ENCODE assay signal across 2 worm cellular contexts in genomic region chrV:19611675-19612345, ce11.
TF ChIP-seq lines count a peak whose summit lies in the region.

No protein-coding gene starts in this region.

TF ChIP-seq in whole organism, L4 larva, 104 proteins besides CTCF, POLR2A, EP300 and RAD21 (continued from another document):
- TF ChIP-seq unc-62 (GFP tag; optimal IDR thresholded peaks at IDR 0.05 in 1 of 2; lab: Kevin White, UChicago) (peak in 1 of 2 experiments; percentile 66), unc-62 (tag; optimal IDR thresholded peaks at IDR 0.05; lab: Kevin White, UChicago) (no peak), lin-38 (GFP tag; IDR thresholded peaks at IDR 0.05; lab: Robert Waterston, UW) (no peak), tag-97 (GFP tag; IDR thresholded peaks at IDR 0.05; lab: Robert Waterston, UW) (no peak), madf-5 (GFP tag; IDR thresholded peaks at IDR 0.05; lab: Robert Waterston, UW) (0 out of 4 replicates have a peak, but pooled peaks have one; percentile 11 to 31), nhr-42 (GFP tag; IDR thresholded peaks at IDR 0.05; lab: Robert Waterston, UW) (no peak), nhr-28 (tag; optimal IDR thresholded peaks at IDR 0.05; lab: Kevin White, UChicago) (peak; percentile 75), snpc-4 (tag; optimal IDR thresholded peaks at IDR 0.05; lab: Kevin White, UChicago) (no peak), nhr-77 (tag; optimal IDR thresholded peaks at IDR 0.05; lab: Kevin White, UChicago) (no peak), php-3 (GFP tag; IDR thresholded peaks at IDR 0.05; lab: Robert Waterston, UW) (peak; percentile 42; the same call in 1 of the 2 replicates), lim-7 (GFP tag; IDR thresholded peaks at IDR 0.05; lab: Robert Waterston, UW) (0 out of 2 replicates have a peak, but pooled peaks have one; percentile 32), ceh-28 (tag; optimal IDR thresholded peaks at IDR 0.05; lab: Kevin White, UChicago) (no peak), ctbp-1 (GFP tag; IDR thresholded peaks at IDR 0.05; lab: Robert Waterston, UW) (peak; percentile 32; the same call in 1 of the 2 replicates), zip-2 (tag; optimal IDR thresholded peaks at IDR 0.05; lab: Kevin White, UChicago) (no peak), mxl-3 (GFP tag; optimal IDR thresholded peaks at IDR 0.05; lab: Kevin White, UChicago) (no peak), snpc-1.2 (GFP tag; IDR thresholded peaks at IDR 0.05; lab: Robert Waterston, UW) (no peak), aly-2 (tag; optimal IDR thresholded peaks at IDR 0.05; lab: Kevin White, UChicago) (no peak), nhr-102 (tag; optimal IDR thresholded peaks at IDR 0.05; lab: Kevin White, UChicago) (no peak), sdz-12 (GFP tag; optimal IDR thresholded peaks at IDR 0.05; lab: Kevin White, UChicago) (no peak), F37D6.2 (tag; optimal IDR thresholded peaks at IDR 0.05; lab: Kevin White, UChicago) (no peak), egl-27 (tag; optimal IDR thresholded peaks at IDR 0.05; lab: Kevin White, UChicago) (no peak), F26F4.8 (GFP tag; conservative IDR thresholded peaks at IDR 0.05; lab: Robert Waterston, UW) (no peak), aha-1 (tag; lab: Kevin White, UChicago) (peak; percentile 86), Y5F2A.4 (GFP tag; optimal IDR thresholded peaks at IDR 0.05; lab: Kevin White, UChicago) (no peak), daf-16 (GFP tag; optimal IDR thresholded peaks at IDR 0.05; lab: Kevin White, UChicago) (no peak), daf-16 (tag; optimal IDR thresholded peaks at IDR 0.05; lab: Kevin White, UChicago) (no peak), ceh-44 (GFP tag; IDR thresholded peaks at IDR 0.05; lab: Robert Waterston, UW) (no peak), ceh-32 (tag; optimal IDR thresholded peaks at IDR 0.05; lab: Kevin White, UChicago; ENCODE audit: poor library complexity) (no peak), mes-2 (tag; optimal IDR thresholded peaks at IDR 0.05; lab: Kevin White, UChicago; ENCODE audit: poor library complexity, severe bottlenecking) (peak; percentile 25), mdt-29 (GFP tag; IDR thresholded peaks at IDR 0.05; lab: Robert Waterston, UW) (0 out of 2 replicates have a peak, but pooled peaks have one; percentile 25), lin-15B (tag; optimal IDR thresholded peaks at IDR 0.05; lab: Kevin White, UChicago) (no peak), pqm-1 (tag; optimal IDR thresholded peaks at IDR 0.05; lab: Kevin White, UChicago) (no peak), lin-39 (tag; optimal IDR thresholded peaks at IDR 0.05; lab: Kevin White, UChicago) (no peak), lsy-2 (tag; optimal IDR thresholded peaks at IDR 0.05; lab: Kevin White, UChicago) (no peak), dpl-1 (GFP tag; optimal IDR thresholded peaks at IDR 0.05; lab: Kevin White, UChicago) (no peak), ceh-20 (GFP tag; IDR thresholded peaks at IDR 0.05; lab: Robert Waterston, UW) (no peak), mxl-2 (GFP tag; conservative IDR thresholded peaks at IDR 0.05; lab: Robert Waterston, UW) (no peak), fkh-10 (GFP tag; optimal IDR thresholded peaks at IDR 0.05; lab: Kevin White, UChicago) (no peak), rbr-2 (tag; optimal IDR thresholded peaks at IDR 0.05; lab: Kevin White, UChicago) (no peak), zfp-2 (tag; optimal IDR thresholded peaks at IDR 0.05; lab: Kevin White, UChicago) (no peak), T26A8.4 (GFP tag; IDR thresholded peaks at IDR 0.05; lab: Robert Waterston, UW) (peak; percentile 66; the same call in 1 of the 2 replicates), ama-1 (optimal IDR thresholded peaks at IDR 0.05; lab: Kevin White, UChicago) (no peak), attf-4 (tag; optimal IDR thresholded peaks at IDR 0.05; lab: Kevin White, UChicago) (no peak), madf-9 (GFP tag; conservative IDR thresholded peaks at IDR 0.05; lab: Robert Waterston, UW) (no peak), nhr-237 (tag; optimal IDR thresholded peaks at IDR 0.05; lab: Kevin White, UChicago) (no peak), jun-1 (tag; optimal IDR thresholded peaks at IDR 0.05; lab: Kevin White, UChicago) (no peak), spr-3 (GFP tag; optimal IDR thresholded peaks at IDR 0.05; lab: Kevin White, UChicago) (no peak), egl-43 (GFP tag; IDR thresholded peaks at IDR 0.05; lab: Robert Waterston, UW) (peak; percentile 66), zfp-3 (GFP tag; conservative IDR thresholded peaks at IDR 0.05; lab: Robert Waterston, UW) (no peak), cey-2 (tag; optimal IDR thresholded peaks at IDR 0.05; lab: Kevin White, UChicago; ENCODE audit: borderline replicate concordance, insufficient read depth) (peak; percentile 60)
TF ChIP-seq in whole organism, L4 larva: peak in this region for 20.

TF ChIP-seq in whole organism, young adult, 124 proteins besides CTCF, POLR2A, EP300 and RAD21 (continued from another document):
- TF ChIP-seq B0336.3 (GFP tag; IDR thresholded peaks at IDR 0.05; lab: Robert Waterston, UW), result no peak
- TF ChIP-seq xnd-1 (tag; optimal IDR thresholded peaks at IDR 0.05; lab: Kevin White, UChicago), result no peak
- TF ChIP-seq ceh-58 (GFP tag; IDR thresholded peaks at IDR 0.05; lab: Robert Waterston, UW), result no peak
- no peak for TF ChIP-seq K12H6.12 (tag; optimal IDR thresholded peaks at IDR 0.05; lab: Kevin White, UChicago)
- peak; percentile 67 for TF ChIP-seq zfh-2 (GFP tag; conservative IDR thresholded peaks at IDR 0.05; lab: Robert Waterston, UW)
- no peak for TF ChIP-seq egl-18 (GFP tag; IDR thresholded peaks at IDR 0.05; lab: Robert Waterston, UW)
- no peak for TF ChIP-seq aptf-2 (GFP tag; conservative IDR thresholded peaks at IDR 0.05; lab: Robert Waterston, UW)
- TF ChIP-seq ceh-79 (tag; optimal IDR thresholded peaks at IDR 0.05; lab: Kevin White, UChicago), result no peak
- TF ChIP-seq nfya-2 (GFP tag; IDR thresholded peaks at IDR 0.05; lab: Robert Waterston, UW), result no peak
- no peak for TF ChIP-seq ets-4 (GFP tag; optimal IDR thresholded peaks at IDR 0.05; lab: Kevin White, UChicago)
- TF ChIP-seq dpl-1 (GFP tag; optimal IDR thresholded peaks at IDR 0.05; lab: Kevin White, UChicago), result no peak
- TF ChIP-seq pha-4 (tag; optimal IDR thresholded peaks at IDR 0.05; lab: Kevin White, UChicago), result no peak
- TF ChIP-seq lag-1 (GFP tag; IDR thresholded peaks at IDR 0.05; lab: Robert Waterston, UW), result no peak
- no peak for TF ChIP-seq ama-1 (optimal IDR thresholded peaks at IDR 0.05; lab: Kevin White, UChicago)
- no peak for TF ChIP-seq ama-1 (GFP tag; optimal IDR thresholded peaks at IDR 0.05; lab: Kevin White, UChicago)
- TF ChIP-seq lin-54 (GFP tag; optimal IDR thresholded peaks at IDR 0.05; lab: Kevin White, UChicago), result no peak
- TF ChIP-seq rec-8 (tag; optimal IDR thresholded peaks at IDR 0.05; lab: Kevin White, UChicago), result no peak
- no peak for TF ChIP-seq snpc-3.4 (tag; optimal IDR thresholded peaks at IDR 0.05; lab: Kevin White, UChicago)
- no peak for TF ChIP-seq cebp-1 (GFP tag; IDR thresholded peaks at IDR 0.05; lab: Robert Waterston, UW)
- no peak for TF ChIP-seq cebp-1 (tag; optimal IDR thresholded peaks at IDR 0.05; lab: Kevin White, UChicago)
- TF ChIP-seq unc-62 (GFP tag; optimal IDR thresholded peaks at IDR 0.05; lab: Kevin White, UChicago), result no peak
- TF ChIP-seq dox-1 (GFP tag; IDR thresholded peaks at IDR 0.05; lab: Robert Waterston, UW), result peak; percentile 68
- peak; percentile 19 for TF ChIP-seq lin-40 (tag; optimal IDR thresholded peaks at IDR 0.05; lab: Kevin White, UChicago)
- no peak for TF ChIP-seq snpc-1.3 (tag; optimal IDR thresholded peaks at IDR 0.05; lab: Kevin White, UChicago; ENCODE audit: insufficient read depth)
- TF ChIP-seq bed-1 (GFP tag; IDR thresholded peaks at IDR 0.05; lab: Robert Waterston, UW), result no peak
- no peak for TF ChIP-seq F57A8.1 (GFP tag; optimal IDR thresholded peaks at IDR 0.05; lab: Kevin White, UChicago)
- TF ChIP-seq ceh-27 (GFP tag; optimal IDR thresholded peaks at IDR 0.05; lab: Kevin White, UChicago), result no peak
- no peak for TF ChIP-seq lsy-27 (tag; optimal IDR thresholded peaks at IDR 0.05; lab: Kevin White, UChicago; ENCODE audit: borderline replicate concordance, insufficient read depth)
- no peak for TF ChIP-seq C06A6.2 (GFP tag; conservative IDR thresholded peaks at IDR 0.05; lab: Robert Waterston, UW)
- 0 out of 2 replicates have a peak, but pooled peaks have one; percentile 35 for TF ChIP-seq nfyb-1 (GFP tag; IDR thresholded peaks at IDR 0.05; lab: Robert Waterston, UW)
- TF ChIP-seq attf-6 (GFP tag; IDR thresholded peaks at IDR 0.05; lab: Robert Waterston, UW), result no peak
- no peak for TF ChIP-seq ztf-25 (GFP tag; IDR thresholded peaks at IDR 0.05; lab: Robert Waterston, UW)
TF ChIP-seq in whole organism, young adult: peak in this region for 13.
